Worm (Caenorhabditis elegans) whole organism, L3 larva: ENCODE data around the gene H12D21.9.
"Not testable (repeated sequence)": the region's sequence is repeated elsewhere in the genome, so short reads cannot be mapped to it uniquely, and the experiment has no call there.

Experiments used
- fkh-10 ChIP-seq: sonication (generic microtip); optimal IDR thresholded peaks from 2 replicates; lab custom pipeline; 2017; ENCODE audit warnings: missing biosample characterization, missing genetic modification reagents, missing genetic modification characterization
- nhr-11 ChIP-seq: fragments of 150-350 bp; optimal IDR thresholded peaks from 2 replicates; lab custom pipeline; 2014; ENCODE audit warnings: missing biosample characterization, missing genetic modification characterization
- nhr-237 ChIP-seq: fragments of 150-350 bp; optimal IDR thresholded peaks from 2 replicates; lab custom pipeline; 2014; ENCODE audit warnings: missing biosample characterization, missing genetic modification characterization
- nhr-28 ChIP-seq: fragments of 150-350 bp; optimal IDR thresholded peaks from 2 replicates; lab custom pipeline; 2014; ENCODE audit warnings: missing biosample characterization, missing genetic modification characterization
- nhr-76 ChIP-seq: fragments of 150-350 bp; sonication (generic microtip); optimal IDR thresholded peaks from 5 replicates; lab custom pipeline; 2014; ENCODE audit warnings: missing biosample characterization, missing genetic modification characterization
- ztf-11 ChIP-seq: fragments of 150-350 bp; optimal IDR thresholded peaks from 2 replicates; lab custom pipeline; 2014; ENCODE audit warnings: missing biosample characterization, missing genetic modification characterization

DNA sequence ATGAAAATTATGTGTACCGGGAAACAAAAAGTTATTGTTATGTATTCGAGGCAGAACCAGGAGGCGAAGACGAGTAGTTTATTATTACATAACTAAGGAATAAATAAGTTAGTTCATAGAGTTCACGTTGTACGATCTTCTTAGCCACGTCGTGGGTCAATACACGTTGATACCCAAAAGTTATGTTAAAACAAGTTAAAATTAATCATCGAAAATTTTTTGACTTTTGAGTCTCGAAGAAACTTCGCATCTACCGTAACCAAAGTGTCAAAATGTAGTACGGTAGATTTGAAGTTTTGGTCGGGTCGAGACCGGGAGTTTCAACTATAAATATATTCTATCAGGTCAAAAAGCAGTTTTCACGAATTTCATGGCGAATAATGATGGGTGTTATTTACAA, 32.6 kb downstream of the H12D21.9 start, which contains the start of gene ZC412.10:
- not testable (repeated sequence) for TF ChIP-seq nhr-11 (tag; lab: Kevin White, UChicago); nhr-237; nhr-28 (tag; lab: Kevin White, UChicago); ztf-11 (tag; lab: Kevin White, UChicago); fkh-10 (GFP tag; lab: Kevin White, UChicago); nhr-76
